Worm (Caenorhabditis elegans): ENCODE results near the gene Y67H2A.10.

DNA sequence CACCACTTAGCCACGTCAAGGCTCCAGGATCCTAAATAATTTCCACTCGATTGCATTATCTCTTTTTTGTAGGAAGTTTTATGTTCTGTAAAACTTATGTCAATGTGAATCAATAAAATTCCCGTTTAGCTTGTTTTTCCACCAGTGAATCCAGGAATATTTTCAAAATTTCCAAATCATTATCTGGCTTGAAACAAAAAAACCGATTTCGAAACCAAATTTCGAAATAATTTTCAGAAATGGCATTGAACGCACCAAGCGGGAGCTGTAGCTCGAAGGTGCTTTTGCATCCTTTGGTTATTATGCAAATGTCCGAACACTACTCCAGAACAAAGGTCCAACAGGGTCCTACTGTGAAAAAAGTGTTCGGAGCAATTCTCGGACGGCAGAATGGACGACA, 11.3 kb upstream of the Y67H2A.10 start, which contains the start of gene csn-6:
- TF ChIP-seq him-1 (tag; optimal IDR thresholded peaks at IDR 0.05) (no peak), W03F9.2 (tag; optimal IDR thresholded peaks at IDR 0.05) (no peak)
